Fruit fly (Drosophila melanogaster) whole organism, embryonic: Measurements from ENCODE around the gene alpha-Est3.

Experiments
- ATbp ChIP-seq: fragments of 200-800 bp; sonication (Bioruptor generic); optimal IDR thresholded peaks from 2 replicates; lab custom pipeline; 2017; ENCODE audit warnings: missing biosample characterization, mild to moderate bottlenecking, missing genetic modification characterization, missing genetic modification reagents
- Atf6 ChIP-seq: fragments of 200-800 bp; sonication (Bioruptor generic); IDR thresholded peaks from 2 replicates; pipeline ENCODE4 v1.3.6; 2022; ENCODE audit warnings: missing biosample characterization, missing genetic modification characterization
- CG10147 ChIP-seq: fragments of 200-800 bp; sonication (Bioruptor generic); optimal IDR thresholded peaks from 2 replicates; lab custom pipeline; 2019; ENCODE audit warnings: missing biosample characterization, mild to moderate bottlenecking, missing genetic modification characterization, moderate library complexity
- CG12071 ChIP-seq: fragments of 200-800 bp; sonication (Bioruptor generic); optimal IDR thresholded peaks from 3 replicates; lab custom pipeline; 2018; ENCODE audit warnings: missing biosample characterization, mild to moderate bottlenecking, missing genetic modification characterization
- CG12391 ChIP-seq: fragments of 200-800 bp; sonication (Bioruptor generic); optimal IDR thresholded peaks from 3 replicates; lab custom pipeline; 2018; ENCODE audit warnings: missing biosample characterization, mild to moderate bottlenecking, missing genetic modification characterization, moderate library complexity
- CG13287 ChIP-seq: fragments of 200-800 bp; sonication (Bioruptor generic); IDR thresholded peaks from 2 replicates; pipeline ENCODE4 v1.3.6; 2022; ENCODE audit warnings: missing biosample characterization, missing genetic modification characterization; ENCODE audit not compliant: partially characterized antibody
- CG13296 ChIP-seq: fragments of 200-800 bp; sonication (Bioruptor generic); optimal IDR thresholded peaks from 3 replicates; lab custom pipeline; 2018; ENCODE audit warnings: missing biosample characterization, mild to moderate bottlenecking, missing genetic modification characterization
- CG13424 ChIP-seq: fragments of 200-800 bp; sonication (Bioruptor generic); optimal IDR thresholded peaks from 2 replicates; lab custom pipeline; 2019; ENCODE audit warnings: missing biosample characterization, mild to moderate bottlenecking, missing genetic modification characterization, moderate library complexity
- CG14014 ChIP-seq: fragments of 200-800 bp; sonication (Bioruptor generic); IDR thresholded peaks from 2 replicates; pipeline ENCODE4 v1.3.6; 2022; ENCODE audit warnings: missing biosample characterization, missing genetic modification characterization
- CG14050 ChIP-seq: fragments of 200-800 bp; sonication (Bioruptor generic); IDR thresholded peaks from 3 replicates; pipeline ENCODE4 v1.3.6; 2022; ENCODE audit warnings: missing biosample characterization, missing genetic modification characterization
- CG14710 ChIP-seq: fragments of 200-800 bp; sonication (Bioruptor generic); optimal IDR thresholded peaks from 3 replicates; lab custom pipeline; 2019; ENCODE audit warnings: missing biosample characterization, mild to moderate bottlenecking, missing genetic modification characterization, moderate library complexity
- CG15269 ChIP-seq: fragments of 200-800 bp; sonication (Bioruptor generic); optimal IDR thresholded peaks from 2 replicates; lab custom pipeline; 2018; ENCODE audit warnings: missing biosample characterization, mild to moderate bottlenecking, missing genetic modification characterization, moderate library complexity
- CG1647 ChIP-seq: fragments of 200-800 bp; sonication (Bioruptor generic); optimal IDR thresholded peaks from 3 replicates; lab custom pipeline; 2016; ENCODE audit warnings: missing biosample characterization, missing genetic modification characterization
- CG17359 ChIP-seq: fragments of 200-800 bp; sonication (Bioruptor generic); optimal IDR thresholded peaks from 3 replicates; lab custom pipeline; 2018; ENCODE audit warnings: missing biosample characterization, mild to moderate bottlenecking, missing genetic modification characterization, moderate library complexity
- CG17829 ChIP-seq: fragments of 200-800 bp; optimal IDR thresholded peaks from 2 replicates; lab custom pipeline; 2019; ENCODE audit warnings: missing biosample characterization, mild to moderate bottlenecking, missing genetic modification characterization, moderate library complexity
- CG17912 ChIP-seq: fragments of 200-800 bp; sonication (Bioruptor generic); optimal IDR thresholded peaks from 2 replicates; lab custom pipeline; 2018; ENCODE audit warnings: missing biosample characterization, mild to moderate bottlenecking, missing genetic modification characterization
- CG18262 ChIP-seq: fragments of 200-800 bp; optimal IDR thresholded peaks from 3 replicates; lab custom pipeline; 2019; ENCODE audit warnings: missing biosample characterization, mild to moderate bottlenecking, missing genetic modification characterization, moderate library complexity
- CG2199 ChIP-seq: fragments of 200-800 bp; sonication (Bioruptor generic); IDR thresholded peaks from 3 replicates; pipeline ENCODE4 v1.3.6; 2022; ENCODE audit warnings: missing biosample characterization, missing genetic modification characterization
- CG30020 ChIP-seq: fragments of 200-800 bp; optimal IDR thresholded peaks from 2 replicates; lab custom pipeline; 2019; ENCODE audit warnings: missing biosample characterization, mild to moderate bottlenecking, missing genetic modification characterization, moderate library complexity
- CG3847 ChIP-seq: fragments of 200-800 bp; sonication (Bioruptor generic); IDR thresholded peaks from 2 replicates; pipeline ENCODE4 v1.3.6; 2022; ENCODE audit warnings: missing biosample characterization, missing genetic modification characterization
- CG4404 ChIP-seq: fragments of 200-800 bp; sonication (Bioruptor generic); IDR thresholded peaks from 2 replicates; pipeline ENCODE4 v1.3.6; 2022; ENCODE audit warnings: missing biosample characterization, missing genetic modification characterization
- CG8359 ChIP-seq: fragments of 200-800 bp; sonication (Bioruptor generic); optimal IDR thresholded peaks from 2 replicates; lab custom pipeline; 2017; ENCODE audit warnings: missing biosample characterization, mild to moderate bottlenecking, missing genetic modification characterization, borderline replicate concordance
- Elba2 ChIP-seq: fragments of 200-800 bp; sonication (Bioruptor generic); optimal IDR thresholded peaks from 3 replicates; lab custom pipeline; 2016; ENCODE audit warnings: missing biosample characterization, missing genetic modification characterization
- GATAe ChIP-seq: fragments of 200-800 bp; sonication (Bioruptor generic); conservative IDR thresholded peaks from 2 replicates; pipeline ENCODE4 v1.3.6; 2022; ENCODE audit warnings: missing biosample characterization, missing genetic modification characterization
- H2.0 ChIP-seq: fragments of 200-800 bp; sonication (Bioruptor generic); IDR thresholded peaks from 2 replicates; pipeline ENCODE4 v1.3.6; 2022; ENCODE audit warnings: missing biosample characterization, missing genetic modification characterization
- Hr39 ChIP-seq: fragments of >200 bp; optimal IDR thresholded peaks from 2 replicates; lab custom pipeline; 2017
- Jarid2 ChIP-seq: fragments of 200-800 bp; sonication (Bioruptor generic); optimal IDR thresholded peaks from 3 replicates; lab custom pipeline; 2017; ENCODE audit warnings: mild to moderate bottlenecking, missing biosample characterization, missing genetic modification reagents, missing genetic modification characterization
- MTF-1 ChIP-seq: fragments of 200-800 bp; sonication (Bioruptor generic); optimal IDR thresholded peaks from 2 replicates; lab custom pipeline; 2018; ENCODE audit warnings: missing biosample characterization, mild to moderate bottlenecking, missing genetic modification characterization, borderline replicate concordance
- Meics ChIP-seq: fragments of 200-800 bp; sonication (Bioruptor generic); optimal IDR thresholded peaks from 2 replicates; lab custom pipeline; 2017; ENCODE audit warnings: missing biosample characterization, mild to moderate bottlenecking, missing genetic modification characterization
- Ssrp ChIP-seq: fragments of 200-800 bp; sonication (Bioruptor generic); optimal IDR thresholded peaks from 2 replicates; lab custom pipeline; 2018; ENCODE audit warnings: missing biosample characterization, mild to moderate bottlenecking, missing genetic modification characterization, moderate library complexity
- Vsx1 ChIP-seq: fragments of 200-800 bp; sonication (Bioruptor generic); optimal IDR thresholded peaks from 2 replicates; lab custom pipeline; 2017; ENCODE audit warnings: missing biosample characterization, mild to moderate bottlenecking, missing genetic modification characterization, missing genetic modification reagents
- aop ChIP-seq: fragments of 200-800 bp; sonication (Bioruptor generic); IDR thresholded peaks from 2 replicates; pipeline ENCODE4 v1.3.6; 2022; ENCODE audit warnings: missing biosample characterization, missing genetic modification characterization
- bcd ChIP-seq: fragments of 200-800 bp; sonication (Bioruptor generic); optimal IDR thresholded peaks from 2 replicates; lab custom pipeline; 2017; ENCODE audit warnings: missing biosample characterization, mild to moderate bottlenecking, missing genetic modification characterization
- dmrt11E ChIP-seq: fragments of 200-800 bp; sonication (Bioruptor generic); optimal IDR thresholded peaks from 3 replicates; lab custom pipeline; 2018; ENCODE audit warnings: missing biosample characterization, mild to moderate bottlenecking, missing genetic modification characterization, moderate library complexity
- en ChIP-seq: fragments of 200-800 bp; sonication (Bioruptor generic); optimal IDR thresholded peaks from 2 replicates; lab custom pipeline; 2016; ENCODE audit warnings: missing biosample characterization, missing genetic modification characterization
- eve ChIP-seq, 2 experiments: fragments of >200 bp; optimal IDR thresholded peaks; 2 replicates each; lab custom pipeline; 2017; ENCODE audit warnings: missing biosample characterization in 2 of 2, missing genetic modification characterization in 2 of 2
- exex ChIP-seq: fragments of 200-800 bp; sonication (Bioruptor generic); optimal IDR thresholded peaks from 4 replicates; lab custom pipeline; 2018; ENCODE audit warnings: missing biosample characterization, mild to moderate bottlenecking, missing genetic modification characterization, moderate library complexity
- hkb ChIP-seq, 2 experiments: fragments of 200-800 bp in 1 of 2; fragments of >200 bp in 1 of 2; sonication (Bioruptor generic) in 1 of 2; IDR thresholded peaks in 1 of 2; optimal IDR thresholded peaks in 1 of 2; 2 replicates each; pipeline versions ENCODE4 v1.3.6 to Lab custom; 2017 to 2022; ENCODE audit warnings: missing biosample characterization in 1 of 2, missing genetic modification characterization in 1 of 2
- lab ChIP-seq: fragments of 200-800 bp; sonication (Bioruptor generic); optimal IDR thresholded peaks from 3 replicates; lab custom pipeline; 2017; ENCODE audit warnings: missing biosample characterization, missing genetic modification characterization, mild to moderate bottlenecking, moderate library complexity, missing genetic modification reagents
- lola ChIP-seq, 3 experiments: fragments of >200 bp in 2 of 3; fragments of 200-800 bp in 1 of 3; sonication (Bioruptor generic) in 1 of 3; optimal IDR thresholded peaks; 2 replicates each; lab custom pipeline; 2017 to 2019; ENCODE audit warnings: missing biosample characterization in 3 of 3, missing genetic modification characterization in 3 of 3, mild to moderate bottlenecking in 1 of 3, moderate library complexity in 1 of 3
- nmo ChIP-seq: fragments of 200-800 bp; sonication (Bioruptor generic); optimal IDR thresholded peaks from 2 replicates; lab custom pipeline; 2018; ENCODE audit warnings: missing biosample characterization, mild to moderate bottlenecking, missing genetic modification characterization, moderate library complexity
- scrt ChIP-seq: fragments of 200-800 bp; sonication (Bioruptor generic); optimal IDR thresholded peaks from 2 replicates; lab custom pipeline; 2018; ENCODE audit warnings: missing biosample characterization, mild to moderate bottlenecking, missing genetic modification characterization, moderate library complexity
- sug ChIP-seq: fragments of 200-800 bp; optimal IDR thresholded peaks from 2 replicates; lab custom pipeline; 2019; ENCODE audit warnings: missing biosample characterization, mild to moderate bottlenecking, missing genetic modification characterization, moderate library complexity
- toy ChIP-seq: fragments of 200-800 bp; sonication (Bioruptor generic); IDR thresholded peaks from 2 replicates; pipeline ENCODE4 v1.3.6; 2022; ENCODE audit warnings: missing biosample characterization, missing genetic modification characterization
- trem ChIP-seq: fragments of 200-800 bp; optimal IDR thresholded peaks from 3 replicates; lab custom pipeline; 2019; ENCODE audit warnings: missing biosample characterization, mild to moderate bottlenecking, missing genetic modification characterization, moderate library complexity

Gene alpha-Est3

dm6 chr3R:7506314-7506988 is 35.0 kb downstream of the alpha-Est3 start (continued):
- no peak for TF ChIP-seq Elba2 (GFP tag; lab: Kevin White, UChicago)
- no peak; the same call in 1 of the 2 replicates for TF ChIP-seq GATAe
- peak; percentile 40 for TF ChIP-seq Vsx1 (GFP tag; lab: Kevin White, UChicago)
- peak; percentile 95 for TF ChIP-seq sug (tag; lab: Kevin White, UChicago)
- TF ChIP-seq CG17359 (tag; lab: Kevin White, UChicago), result peak; percentile 57
- peak; percentile 91 for TF ChIP-seq CG14014 (GFP tag; lab: Robert Waterston, UW)
- TF ChIP-seq CG10147, result peak; percentile 92

dm6 chr3R:7504989-7505761 is 36.3 kb downstream of the alpha-Est3 start, which contains the start of gene alpha-Est9:
Gene alpha-Est9, minus strand, starts transcription at chr3R:7505098.
- TF ChIP-seq scrt (GFP tag; lab: Kevin White, UChicago), result peak; percentile 49
- no peak for TF ChIP-seq aop (GFP tag; lab: Robert Waterston, UW)
- no peak for TF ChIP-seq MTF-1
- no peak for TF ChIP-seq hkb (optimal IDR thresholded peaks at IDR 0.05; lab: Kevin White, UChicago)
- no peak for TF ChIP-seq hkb (GFP tag; IDR thresholded peaks at IDR 0.05; lab: Robert Waterston, UW)
- TF ChIP-seq CG8359, result no peak
- no peak for TF ChIP-seq CG12071 (GFP tag; lab: Kevin White, UChicago)
- no peak for TF ChIP-seq Ssrp (tag; lab: Kevin White, UChicago)
- TF ChIP-seq CG13424 (tag; lab: Kevin White, UChicago), result no peak
- no peak for TF ChIP-seq toy (GFP tag; lab: Robert Waterston, UW)
- TF ChIP-seq Meics (GFP tag; lab: Kevin White, UChicago), result peak; percentile 29
- TF ChIP-seq trem, result no peak
- TF ChIP-seq bcd (GFP tag; lab: Kevin White, UChicago), result no peak
- TF ChIP-seq CG2199, result 0 out of 3 replicates have a peak, but pooled peaks have one; percentile 25
- no peak for TF ChIP-seq CG17912 (GFP tag; lab: Kevin White, UChicago)
- TF ChIP-seq CG17829 (tag; lab: Kevin White, UChicago), result no peak
- no peak for TF ChIP-seq ATbp (GFP tag; lab: Kevin White, UChicago)
- 0 out of 2 replicates have a peak, but pooled peaks have one; percentile 31 for TF ChIP-seq Atf6
- TF ChIP-seq CG30020 (tag; lab: Kevin White, UChicago), result no peak
- TF ChIP-seq CG14050 (GFP tag; lab: Robert Waterston, UW), result no peak
- no peak for TF ChIP-seq CG4404 (GFP tag; lab: Robert Waterston, UW)
- TF ChIP-seq eve (GFP tag; optimal IDR thresholded peaks at IDR 0.05; lab: Kevin White, UChicago), result peak in 1 of 2 experiments; percentile 14
- no peak for TF ChIP-seq CG1647 (GFP tag; lab: Kevin White, UChicago)
- no peak for TF ChIP-seq nmo
- no peak for TF ChIP-seq CG15269 (tag; lab: Kevin White, UChicago)
- TF ChIP-seq Hr39 (lab: Kevin White, UChicago), result no peak
- TF ChIP-seq lola (GFP tag; optimal IDR thresholded peaks at IDR 0.05; lab: Kevin White, UChicago), result no peak
- TF ChIP-seq CG13296, result peak; percentile 8
- TF ChIP-seq CG13287 (GFP tag; lab: Robert Waterston, UW), result peak; percentile 43; the same call in 1 of the 2 replicates
- TF ChIP-seq lab (GFP tag; lab: Kevin White, UChicago), result peak; percentile 77
- TF ChIP-seq exex (tag; lab: Kevin White, UChicago), result peak; percentile 96
- no peak for TF ChIP-seq CG14710 (tag; lab: Kevin White, UChicago)
- no peak for TF ChIP-seq dmrt11E (tag; lab: Kevin White, UChicago)
- peak; percentile 85 for TF ChIP-seq Jarid2 (GFP tag; lab: Kevin White, UChicago)
- TF ChIP-seq CG18262 (tag; lab: Kevin White, UChicago), result no peak
- no peak for TF ChIP-seq CG3847 (GFP tag; lab: Robert Waterston, UW)
- TF ChIP-seq CG12391 (tag; lab: Kevin White, UChicago), result no peak
- TF ChIP-seq H2.0 (GFP tag; lab: Robert Waterston, UW), result no peak
- no peak for TF ChIP-seq en
